Fruit fly (Drosophila melanogaster): ENCODE data around the gene CG9215.

dm6 chrX:15539856-15540488 is 42.7 kb downstream of the CG9215 start:
- TF ChIP-seq CG4424 (GFP tag; optimal IDR thresholded peaks at IDR 0.05) = no peak
- TF ChIP-seq CG14050 (GFP tag; IDR thresholded peaks at IDR 0.05) = no peak
- no peak for TF ChIP-seq dmrt99B (tag; optimal IDR thresholded peaks at IDR 0.05)
- peak in 1 of 2 experiments; percentile 33 for TF ChIP-seq bsh (GFP tag; optimal IDR thresholded peaks at IDR 0.05)
- no peak for TF ChIP-seq Sox102F (GFP tag; optimal IDR thresholded peaks at IDR 0.05)
- no peak for TF ChIP-seq bigmax (GFP tag; optimal IDR thresholded peaks at IDR 0.05)
- TF ChIP-seq eve (GFP tag; optimal IDR thresholded peaks at IDR 0.05) = no peak
- TF ChIP-seq dimm (GFP tag; IDR thresholded peaks at IDR 0.05) = no peak
- no peak for TF ChIP-seq kay (GFP tag; optimal IDR thresholded peaks at IDR 0.05)
- no peak for TF ChIP-seq NC2β (GFP tag; optimal IDR thresholded peaks at IDR 0.05)
- no peak for TF ChIP-seq gro (GFP tag; optimal IDR thresholded peaks at IDR 0.05)
- TF ChIP-seq Optix (GFP tag; IDR thresholded peaks at IDR 0.05) = no peak

All from whole organism, embryonic.